Worm (Caenorhabditis elegans): Measurements from ENCODE around the gene sru-15.
A peak's percentile ranks its signal among the peaks of the same experiment; 100 is the strongest.

sru-15 gene

DNA sequence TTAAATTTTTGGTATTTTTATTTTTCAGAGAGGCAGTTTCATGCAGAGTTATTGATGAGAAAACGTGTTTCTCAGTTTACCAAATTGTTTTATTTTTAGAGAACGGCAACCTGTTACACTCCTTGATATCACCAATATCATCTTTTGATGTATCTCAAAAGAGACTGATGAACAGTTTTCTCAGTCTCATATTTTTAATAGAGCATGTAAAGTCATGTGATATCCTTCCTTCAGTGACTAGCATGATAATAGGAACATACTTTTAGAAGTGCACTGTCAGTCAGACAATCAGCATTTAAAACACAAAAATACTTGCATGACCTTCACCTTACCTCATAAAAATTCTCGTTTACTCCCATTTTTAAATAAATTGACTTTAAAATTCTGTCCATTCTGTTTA is 46.5 kb downstream of the sru-15 start, which contains the start of gene F11E6.11:
Gene F11E6.11, plus strand, starts transcription at position 325 of the 400 bp plus-strand sequence.
- TF ChIP-seq dpl-1 (GFP tag; optimal IDR thresholded peaks at IDR 0.05) (no peak), lin-35 (GFP tag; optimal IDR thresholded peaks at IDR 0.05) (peak in 1 of 2 experiments; percentile 16)
